Worm (Caenorhabditis elegans) whole organism, L4/young adult: ENCODE data around the gene F40H3.2.

Experiments used
- W03F9.2 ChIP-seq: fragments of 150-350 bp; optimal IDR thresholded peaks from 2 replicates; lab custom pipeline; 2014; ENCODE audit warnings: missing biosample characterization, missing genetic modification characterization
- him-1 ChIP-seq: sonication (generic microtip); optimal IDR thresholded peaks from 2 replicates; lab custom pipeline; 2016; ENCODE audit warnings: missing genotype, missing genetic modification reagents, missing genetic modification characterization, missing compliant biosample characterization

- TF ChIP-seq W03F9.2, result no peak
- no peak for TF ChIP-seq him-1
These were observed 40.9 kb upstream of the F40H3.2 start, which contains the start of gene abts-3 for ce11 chrII:6132595-6132994.
